Fruit fly (Drosophila melanogaster): ENCODE data around the gene CG12093.

The CG12093 gene

DNA sequence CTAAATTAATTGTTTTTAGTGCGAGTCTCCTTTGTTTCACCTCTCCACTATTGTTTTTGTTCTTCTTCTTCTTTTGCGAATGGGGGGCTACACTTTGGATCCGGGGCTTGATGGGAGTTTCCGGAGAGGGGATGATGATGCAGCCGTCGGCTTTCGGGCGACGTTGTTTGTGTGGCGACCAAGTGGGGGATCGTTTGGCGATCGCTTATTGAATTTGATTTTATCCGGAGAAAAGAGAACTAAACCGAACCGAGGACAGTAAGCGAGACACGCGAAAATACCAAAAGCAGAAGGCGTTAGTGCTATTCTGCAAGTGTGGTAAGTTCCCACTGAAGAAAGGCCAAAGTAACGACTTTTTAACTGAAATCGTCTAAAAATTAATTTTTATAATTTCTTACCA, 1.8 kb downstream of the CG12093 start, which contains the start of gene AhcyL1:
Gene AhcyL1 (minus strand): TSS at position 281 of the 400 bp plus-strand sequence.
- TF ChIP-seq Sin3A (optimal IDR thresholded peaks at IDR 0.05) = peak; percentile 16
- TF ChIP-seq ac (GFP tag; optimal IDR thresholded peaks at IDR 0.05) = no peak
- TF ChIP-seq CG4854 (GFP tag; optimal IDR thresholded peaks at IDR 0.05) = no peak
- 0 out of 2 replicates have a peak, but pooled peaks have one; percentile 51 for TF ChIP-seq sna (GFP tag; IDR thresholded peaks at IDR 0.05; ENCODE audit: partially characterized antibody)
- TF ChIP-seq dati (GFP tag; IDR thresholded peaks at IDR 0.05) = no peak
- TF ChIP-seq CG10147 (GFP tag; optimal IDR thresholded peaks at IDR 0.05) = peak; percentile 8
- peak; percentile 40; the same call in 1 of the 3 replicates for TF ChIP-seq CG34422 (GFP tag; IDR thresholded peaks at IDR 0.05)
- peak; percentile 7 for TF ChIP-seq CG17186 (GFP tag; optimal IDR thresholded peaks at IDR 0.05)
- peak; percentile 43 for TF ChIP-seq Med (GFP tag)
- no peak for TF ChIP-seq sim (GFP tag; IDR thresholded peaks at IDR 0.05)
- no peak for TF ChIP-seq Doc3 (GFP tag; IDR thresholded peaks at IDR 0.05; ENCODE audit: partially characterized antibody)
- TF ChIP-seq run (tag; optimal IDR thresholded peaks at IDR 0.05) = no peak
- no peak for TF ChIP-seq eve (GFP tag; optimal IDR thresholded peaks at IDR 0.05)
- TF ChIP-seq Hr78 (GFP tag; optimal IDR thresholded peaks at IDR 0.05) = peak in 1 of 2 experiments; percentile 82
- no peak for TF ChIP-seq CG11085 (GFP tag; IDR thresholded peaks at IDR 0.05)
- TF ChIP-seq MESR4 (GFP tag; optimal IDR thresholded peaks at IDR 0.05) = peak; percentile 94
- TF ChIP-seq fd96Cb (tag; optimal IDR thresholded peaks at IDR 0.05) = no peak
- TF ChIP-seq Bteb2 (GFP tag; optimal IDR thresholded peaks at IDR 0.05) = no peak
- TF ChIP-seq ro (GFP tag; IDR thresholded peaks at IDR 0.05) = no peak
- peak; percentile 65 for TF ChIP-seq nom (GFP tag; optimal IDR thresholded peaks at IDR 0.05)
- peak; percentile 11; the same call in 1 of the 2 replicates for TF ChIP-seq Scr (GFP tag; IDR thresholded peaks at IDR 0.05; ENCODE audit: partially characterized antibody)
- no peak for TF ChIP-seq CG13424 (tag; optimal IDR thresholded peaks at IDR 0.05)
- no peak for TF ChIP-seq cwo (GFP tag; optimal IDR thresholded peaks at IDR 0.05)
- no peak for TF ChIP-seq Hr39 (optimal IDR thresholded peaks at IDR 0.05)
- no peak for TF ChIP-seq corto (GFP tag; optimal IDR thresholded peaks at IDR 0.05)
- TF ChIP-seq wek (GFP tag; optimal IDR thresholded peaks at IDR 0.05) = no peak
- no peak for TF ChIP-seq CG10274 (GFP tag; optimal IDR thresholded peaks at IDR 0.05)
- TF ChIP-seq gfzf (GFP tag; optimal IDR thresholded peaks at IDR 0.05) = peak; percentile 85
- no peak for TF ChIP-seq CG17612 (GFP tag; IDR thresholded peaks at IDR 0.05)
- no peak for TF ChIP-seq Trl (optimal IDR thresholded peaks at IDR 0.05)
- TF ChIP-seq Trl (GFP tag; optimal IDR thresholded peaks at IDR 0.05) = no peak
- TF ChIP-seq CG9797 (GFP tag; optimal IDR thresholded peaks at IDR 0.05) = peak; percentile 78
- no peak for TF ChIP-seq CG4328 (GFP tag; optimal IDR thresholded peaks at IDR 0.05)
- TF ChIP-seq CG15479 (GFP tag; optimal IDR thresholded peaks at IDR 0.05) = no peak
- no peak for TF ChIP-seq CG11456 (GFP tag; IDR thresholded peaks at IDR 0.05)
- no peak for TF ChIP-seq Lim3 (GFP tag; IDR thresholded peaks at IDR 0.05)
- TF ChIP-seq Sry-β (GFP tag; optimal IDR thresholded peaks at IDR 0.05) = no peak
- TF ChIP-seq sug (tag; optimal IDR thresholded peaks at IDR 0.05) = peak; percentile 86
- no peak for TF ChIP-seq CG18619 (GFP tag; optimal IDR thresholded peaks at IDR 0.05)
- peak; percentile 8; the same call in 1 of the 2 replicates for TF ChIP-seq Bgb (GFP tag; IDR thresholded peaks at IDR 0.05; ENCODE audit: partially characterized antibody)
- TF ChIP-seq mld (GFP tag; IDR thresholded peaks at IDR 0.05; ENCODE audit: partially characterized antibody) = no peak
- no peak for TF ChIP-seq amos (GFP tag; IDR thresholded peaks at IDR 0.05; ENCODE audit: partially characterized antibody)
- TF ChIP-seq Adf1 (GFP tag; IDR thresholded peaks at IDR 0.05) = no peak
- TF ChIP-seq Deaf1 (tag; optimal IDR thresholded peaks at IDR 0.05) = peak; percentile 6
- TF ChIP-seq YL-1 (GFP tag; optimal IDR thresholded peaks at IDR 0.05) = peak; percentile 27
- no peak for TF ChIP-seq insv (GFP tag; optimal IDR thresholded peaks at IDR 0.05)
- no peak for TF ChIP-seq CG17802 (tag; optimal IDR thresholded peaks at IDR 0.05)
- TF ChIP-seq dan (GFP tag; IDR thresholded peaks at IDR 0.05) = no peak
- no peak for TF ChIP-seq gcm2 (GFP tag; optimal IDR thresholded peaks at IDR 0.05)
- peak; percentile 49; the same call in 1 of the 2 replicates for TF ChIP-seq CG13287 (GFP tag; IDR thresholded peaks at IDR 0.05; ENCODE audit: partially characterized antibody)
- no peak for TF ChIP-seq chn (GFP tag; optimal IDR thresholded peaks at IDR 0.05)
